Worm (Caenorhabditis elegans): Measurements from ENCODE around the gene acer-1.
A peak's percentile ranks its signal among the peaks of the same experiment; 100 is the strongest.

The acer-1 gene

ce11 chrII:6858835-6859234, 31.4 kb downstream of the acer-1 start:
- TF ChIP-seq ceh-9 (tag; optimal IDR thresholded peaks at IDR 0.05): no peak
- no peak for TF ChIP-seq daf-12 (tag; optimal IDR thresholded peaks at IDR 0.05)
- TF ChIP-seq snpc-4 (tag; optimal IDR thresholded peaks at IDR 0.05): peak; percentile 53
- peak; percentile 43 for TF ChIP-seq nfya-1 (tag; optimal IDR thresholded peaks at IDR 0.05; ENCODE audit: insufficient read depth)
- peak; percentile 32 for TF ChIP-seq elt-2 (tag; optimal IDR thresholded peaks at IDR 0.05)
- TF ChIP-seq elt-3 (tag; optimal IDR thresholded peaks at IDR 0.05): no peak
- TF ChIP-seq mml-1 (tag; optimal IDR thresholded peaks at IDR 0.05): no peak
- no peak for TF ChIP-seq elt-1 (tag; optimal IDR thresholded peaks at IDR 0.05)
- no peak for TF ChIP-seq ceh-28 (tag; optimal IDR thresholded peaks at IDR 0.05)
- peak; percentile 66 for TF ChIP-seq pha-4 (tag; optimal IDR thresholded peaks at IDR 0.05)
- no peak for TF ChIP-seq nhr-23 (tag; optimal IDR thresholded peaks at IDR 0.05)
- TF ChIP-seq nhr-67 (tag; optimal IDR thresholded peaks at IDR 0.05): no peak
- peak; percentile 10 for TF ChIP-seq unc-62 (GFP tag; optimal IDR thresholded peaks at IDR 0.05)
- peak; percentile 17 for TF ChIP-seq lin-39 (tag; optimal IDR thresholded peaks at IDR 0.05)
- no peak for TF ChIP-seq ztf-11 (tag; optimal IDR thresholded peaks at IDR 0.05)
- no peak for TF ChIP-seq nhr-43 (tag; optimal IDR thresholded peaks at IDR 0.05; ENCODE audit: poor library complexity, severe bottlenecking)
- no peak for TF ChIP-seq ceh-82 (tag; optimal IDR thresholded peaks at IDR 0.05)
- TF ChIP-seq egl-27 (tag; optimal IDR thresholded peaks at IDR 0.05): no peak
- no peak for TF ChIP-seq zag-1 (tag; optimal IDR thresholded peaks at IDR 0.05)
- TF ChIP-seq nhr-28 (tag; optimal IDR thresholded peaks at IDR 0.05): no peak
- no peak for TF ChIP-seq nhr-237 (tag; optimal IDR thresholded peaks at IDR 0.05)
- TF ChIP-seq ZK546.5 (tag; optimal IDR thresholded peaks at IDR 0.05): no peak
- TF ChIP-seq R02D3.7 (tag; optimal IDR thresholded peaks at IDR 0.05): no peak
- no peak for TF ChIP-seq sea-2 (GFP tag; optimal IDR thresholded peaks at IDR 0.05)
- no peak for TF ChIP-seq nhr-76 (tag; optimal IDR thresholded peaks at IDR 0.05)
- no peak for TF ChIP-seq aly-2 (tag; optimal IDR thresholded peaks at IDR 0.05)
- no peak for TF ChIP-seq tbx-2 (tag; optimal IDR thresholded peaks at IDR 0.05)
- peak; percentile 8 for TF ChIP-seq lin-15B (tag; optimal IDR thresholded peaks at IDR 0.05)
- TF ChIP-seq pqm-1 (tag; optimal IDR thresholded peaks at IDR 0.05): no peak
- TF ChIP-seq lsy-12 (tag; optimal IDR thresholded peaks at IDR 0.05): no peak
- no peak for TF ChIP-seq fkh-2 (tag; optimal IDR thresholded peaks at IDR 0.05)
- no peak for TF ChIP-seq ztf-4 (tag; optimal IDR thresholded peaks at IDR 0.05)
- TF ChIP-seq ama-1 (optimal IDR thresholded peaks at IDR 0.05): no peak
- TF ChIP-seq eor-1 (tag; optimal IDR thresholded peaks at IDR 0.05): no peak
- peak; percentile 83 for TF ChIP-seq hmg-11 (tag; optimal IDR thresholded peaks at IDR 0.05)
- TF ChIP-seq fos-1 (tag; optimal IDR thresholded peaks at IDR 0.05): no peak
- TF ChIP-seq nhr-77 (tag; optimal IDR thresholded peaks at IDR 0.05): no peak
- TF ChIP-seq nhr-12 (tag; optimal IDR thresholded peaks at IDR 0.05): no peak
- no peak for TF ChIP-seq nhr-25 (tag; optimal IDR thresholded peaks at IDR 0.05)
- no peak for TF ChIP-seq jun-1 (tag; optimal IDR thresholded peaks at IDR 0.05)
- TF ChIP-seq ceh-16 (tag; optimal IDR thresholded peaks at IDR 0.05): no peak
- no peak for TF ChIP-seq nhr-11 (tag; optimal IDR thresholded peaks at IDR 0.05)
- TF ChIP-seq mdl-1 (tag; optimal IDR thresholded peaks at IDR 0.05): no peak
- peak; percentile 73 for TF ChIP-seq egl-5 (tag; optimal IDR thresholded peaks at IDR 0.05)
- TF ChIP-seq unc-39 (tag; optimal IDR thresholded peaks at IDR 0.05): no peak
- no peak for TF ChIP-seq fkh-10 (GFP tag; optimal IDR thresholded peaks at IDR 0.05)
- no peak for TF ChIP-seq skn-1 (tag; optimal IDR thresholded peaks at IDR 0.05)

ce11 chrII:6858201-6858600, 32.0 kb downstream of the acer-1 start, which contains the start of gene dnj-5:
TSS of gene dnj-5 (minus strand) at chrII:6858301.
- TF ChIP-seq ztf-4 (tag; optimal IDR thresholded peaks at IDR 0.05): no peak
- TF ChIP-seq egl-27 (tag; optimal IDR thresholded peaks at IDR 0.05): no peak
- TF ChIP-seq eor-1 (tag; optimal IDR thresholded peaks at IDR 0.05): no peak
- TF ChIP-seq elt-2 (tag; optimal IDR thresholded peaks at IDR 0.05): no peak
- TF ChIP-seq pqm-1 (tag; optimal IDR thresholded peaks at IDR 0.05): no peak
- no peak for TF ChIP-seq lsy-12 (tag; optimal IDR thresholded peaks at IDR 0.05)
- TF ChIP-seq unc-39 (tag; optimal IDR thresholded peaks at IDR 0.05): no peak
- TF ChIP-seq mml-1 (tag; optimal IDR thresholded peaks at IDR 0.05): no peak
- no peak for TF ChIP-seq nhr-237 (tag; optimal IDR thresholded peaks at IDR 0.05)
- TF ChIP-seq nhr-76 (tag; optimal IDR thresholded peaks at IDR 0.05): no peak
- TF ChIP-seq R02D3.7 (tag; optimal IDR thresholded peaks at IDR 0.05): no peak
- TF ChIP-seq pha-4 (tag; optimal IDR thresholded peaks at IDR 0.05): no peak
- TF ChIP-seq ceh-82 (tag; optimal IDR thresholded peaks at IDR 0.05): no peak
- TF ChIP-seq elt-1 (tag; optimal IDR thresholded peaks at IDR 0.05): no peak
- TF ChIP-seq snpc-4 (tag; optimal IDR thresholded peaks at IDR 0.05): no peak
- no peak for TF ChIP-seq ceh-9 (tag; optimal IDR thresholded peaks at IDR 0.05)
- TF ChIP-seq jun-1 (tag; optimal IDR thresholded peaks at IDR 0.05): no peak

Measured in whole organism, L3 larva.